Worm (Caenorhabditis elegans): ENCODE results near the gene ZK675.4.
A peak's percentile ranks its signal among the peaks of the same experiment; 100 is the strongest.

The ZK675.4 gene

DNA sequence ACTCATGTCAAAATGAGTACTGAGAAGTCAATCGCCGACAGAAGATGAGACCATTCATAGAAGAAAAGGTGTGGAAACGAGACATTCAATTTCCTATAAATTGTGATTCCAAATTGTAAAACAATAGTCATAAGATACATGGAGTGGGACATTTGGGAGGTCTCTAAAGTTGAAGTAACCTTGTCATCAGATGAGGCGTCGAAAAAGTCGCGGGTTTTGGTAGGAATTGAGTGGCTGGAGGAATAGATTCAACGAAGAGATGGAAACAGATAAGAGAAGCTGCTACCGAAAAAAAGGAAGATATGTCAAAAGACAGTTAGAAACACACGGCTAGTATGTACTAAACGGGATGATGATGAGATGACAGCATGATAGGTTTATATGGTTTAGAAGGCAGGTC lies 19.6 kb downstream of the ZK675.4 start:
- no peak for TF ChIP-seq lin-39 (tag; optimal IDR thresholded peaks at IDR 0.05)
- TF ChIP-seq ceh-16 (tag; optimal IDR thresholded peaks at IDR 0.05), result peak; percentile 69

DNA sequence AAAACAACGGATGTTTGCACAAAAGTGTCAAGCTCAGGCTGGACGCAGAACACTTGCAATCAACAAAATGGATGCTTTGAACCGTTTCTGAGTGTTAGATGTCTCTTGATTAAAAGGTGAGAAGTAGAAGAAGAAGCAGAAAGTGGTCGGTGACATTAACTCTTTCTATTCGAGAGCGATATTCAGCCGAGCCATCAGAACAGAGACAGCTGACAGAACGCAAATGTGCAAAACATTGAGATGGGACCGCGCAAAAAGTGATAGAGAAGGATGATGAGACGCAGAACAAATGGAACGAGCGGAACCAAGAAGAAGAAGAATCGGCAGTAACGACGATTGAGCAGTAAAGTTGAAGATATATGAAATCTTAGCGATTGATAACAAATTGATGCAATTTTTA lies 24.5 kb downstream of the ZK675.4 start:
- no peak for TF ChIP-seq ztf-11 (tag; optimal IDR thresholded peaks at IDR 0.05)
- no peak for TF ChIP-seq unc-62 (GFP tag; optimal IDR thresholded peaks at IDR 0.05)
- TF ChIP-seq sma-9 (GFP tag; optimal IDR thresholded peaks at IDR 0.05), result no peak
- TF ChIP-seq sma-9 (tag; optimal IDR thresholded peaks at IDR 0.05), result no peak
- TF ChIP-seq blmp-1 (tag; optimal IDR thresholded peaks at IDR 0.05; ENCODE audit: insufficient read depth), result no peak

DNA sequence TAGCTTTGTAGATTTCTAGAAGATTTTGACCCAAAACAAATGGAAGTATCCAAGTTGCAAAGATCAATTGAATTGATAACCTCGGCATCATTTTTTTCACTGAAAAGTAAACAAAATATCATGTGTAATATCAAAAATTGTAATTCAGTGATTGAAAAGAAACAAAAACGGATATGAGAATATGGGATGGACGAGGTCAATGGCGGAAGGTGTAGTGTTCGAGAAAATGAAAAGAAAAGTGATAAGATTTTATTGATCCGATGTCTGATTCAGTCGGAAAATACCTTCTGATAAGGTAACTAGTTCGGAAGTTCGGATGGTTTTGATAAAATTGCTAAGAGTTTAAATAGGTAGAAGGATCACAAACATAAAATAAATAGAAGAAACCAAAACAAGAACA lies 27.0 kb downstream of the ZK675.4 start, which contains the start of gene ZK669.2:
Gene ZK669.2 (minus strand): TSS at position 101 of the 400 bp plus-strand sequence.
- no peak for TF ChIP-seq nhr-6 (tag; optimal IDR thresholded peaks at IDR 0.05)
- TF ChIP-seq gmeb-1 (tag; optimal IDR thresholded peaks at IDR 0.05), result no peak
- no peak for TF ChIP-seq nhr-11 (tag; optimal IDR thresholded peaks at IDR 0.05)
- no peak for TF ChIP-seq sma-9 (GFP tag; optimal IDR thresholded peaks at IDR 0.05)
- TF ChIP-seq sma-9 (tag; optimal IDR thresholded peaks at IDR 0.05), result no peak
- no peak for TF ChIP-seq C34F6.9 (tag; optimal IDR thresholded peaks at IDR 0.05)
- TF ChIP-seq ztf-4 (tag; optimal IDR thresholded peaks at IDR 0.05), result no peak
- no peak for TF ChIP-seq nhr-77 (tag; optimal IDR thresholded peaks at IDR 0.05)

DNA sequence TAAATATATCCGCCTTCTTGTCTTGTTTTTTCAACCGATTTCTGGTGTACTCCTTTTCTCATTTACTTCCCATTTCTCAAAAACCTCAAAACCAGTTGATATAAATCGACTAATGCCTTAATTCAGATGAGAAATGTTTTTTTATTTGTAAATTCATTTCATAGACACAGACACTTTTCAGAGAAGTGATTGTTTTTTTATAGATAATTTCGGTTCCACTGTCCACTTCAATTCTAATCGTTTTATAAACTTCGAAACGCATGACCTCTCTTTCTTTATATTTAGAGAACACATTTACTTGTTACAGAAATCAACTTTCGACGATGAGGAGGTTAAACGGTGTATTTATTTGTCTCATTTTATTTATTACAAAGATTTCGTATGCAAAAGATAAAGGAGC lies 29.7 kb downstream of the ZK675.4 start, which contains the start of gene ZK669.3:
Gene ZK669.3 (plus strand): TSS at position 301 of the 400 bp plus-strand sequence.
- TF ChIP-seq mab-5 (tag; optimal IDR thresholded peaks at IDR 0.05), result no peak

DNA sequence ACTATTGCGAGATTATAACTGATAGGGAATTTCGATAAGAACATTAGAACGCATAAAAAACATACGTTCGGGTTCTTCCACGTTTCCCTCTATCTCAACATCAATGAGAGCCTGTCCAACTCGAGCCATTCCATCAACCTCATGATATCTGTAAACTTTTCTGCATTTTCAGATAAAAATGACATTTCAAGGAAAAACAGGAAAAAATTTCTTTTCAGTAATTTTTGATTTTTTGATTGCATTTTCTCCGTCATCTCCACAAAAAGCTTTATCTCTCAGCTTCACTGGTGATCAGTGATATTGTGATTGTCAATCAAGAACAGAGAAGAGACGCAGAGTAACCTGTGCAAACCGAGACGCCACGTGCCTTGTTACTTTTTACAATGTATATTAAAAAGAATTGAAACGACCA lies 33.2 kb downstream of the ZK675.4 start:
- TF ChIP-seq nhr-12 (tag; optimal IDR thresholded peaks at IDR 0.05) (no peak), mdl-1 (tag; optimal IDR thresholded peaks at IDR 0.05) (peak; percentile 27 to 44), ceh-82 (tag; optimal IDR thresholded peaks at IDR 0.05) (no peak), skn-1 (tag; optimal IDR thresholded peaks at IDR 0.05) (no peak), C34F6.9 (tag; optimal IDR thresholded peaks at IDR 0.05) (no peak), sma-9 (GFP tag; optimal IDR thresholded peaks at IDR 0.05) (peak; percentile 40), sma-9 (tag; optimal IDR thresholded peaks at IDR 0.05) (no peak), gmeb-1 (tag; optimal IDR thresholded peaks at IDR 0.05) (no peak), fos-1 (tag; optimal IDR thresholded peaks at IDR 0.05) (peak; percentile 4), lsy-2 (tag; optimal IDR thresholded peaks at IDR 0.05) (peak in 1 of 2 experiments; percentile 32), snpc-4 (tag; optimal IDR thresholded peaks at IDR 0.05) (no peak)

DNA sequence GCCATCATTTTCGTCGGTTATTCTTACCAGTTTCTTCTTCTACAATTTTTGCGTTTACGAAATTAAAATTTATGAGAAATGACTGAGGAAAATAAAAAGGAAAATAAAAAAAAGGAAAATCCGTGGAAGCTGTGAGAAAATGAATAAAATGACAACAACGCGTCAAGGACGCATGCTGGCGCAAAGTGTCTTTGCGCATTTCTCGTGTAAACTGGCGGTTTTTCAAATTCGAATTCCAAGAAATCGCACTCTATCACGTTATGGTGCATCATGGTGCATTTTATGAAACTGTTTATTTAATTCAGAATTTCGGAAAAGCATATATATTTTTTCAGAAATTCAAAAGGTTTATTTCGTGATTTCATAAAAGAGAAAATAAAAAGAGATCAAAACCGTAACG lies 34.1 kb downstream of the ZK675.4 start, which contains the start of gene dbt-1:
Gene dbt-1 (minus strand): TSS at position 39 of the 400 bp plus-strand sequence.
- TF ChIP-seq nhr-6 (tag; optimal IDR thresholded peaks at IDR 0.05) (peak; percentile 71), crh-2 (tag; optimal IDR thresholded peaks at IDR 0.05) (peak; percentile 87), blmp-1 (tag; optimal IDR thresholded peaks at IDR 0.05; ENCODE audit: insufficient read depth) (peak; percentile 51), nhr-25 (tag; optimal IDR thresholded peaks at IDR 0.05) (peak; percentile 81), ztf-11 (tag; optimal IDR thresholded peaks at IDR 0.05) (no peak), skn-1 (tag; optimal IDR thresholded peaks at IDR 0.05) (no peak), nhr-12 (tag; optimal IDR thresholded peaks at IDR 0.05) (no peak), nhr-10 (tag; optimal IDR thresholded peaks at IDR 0.05) (peak; percentile 29), dmd-4 (tag; optimal IDR thresholded peaks at IDR 0.05) (peak; percentile 26), lsy-2 (tag; optimal IDR thresholded peaks at IDR 0.05) (peak; percentile 87 to 94), sma-9 (GFP tag; optimal IDR thresholded peaks at IDR 0.05) (peak; percentile 91), sma-9 (tag; optimal IDR thresholded peaks at IDR 0.05) (no peak), F13H6.1 (tag; optimal IDR thresholded peaks at IDR 0.05) (peak; percentile 76), ztf-4 (tag; optimal IDR thresholded peaks at IDR 0.05) (peak; percentile 64), nhr-21 (tag; optimal IDR thresholded peaks at IDR 0.05) (peak; percentile 88), ama-1 (optimal IDR thresholded peaks at IDR 0.05) (peak; percentile 82), nhr-11 (tag; optimal IDR thresholded peaks at IDR 0.05) (no peak), mab-5 (tag; optimal IDR thresholded peaks at IDR 0.05) (peak; percentile 79), nhr-23 (tag; optimal IDR thresholded peaks at IDR 0.05) (no peak), C34F6.9 (tag; optimal IDR thresholded peaks at IDR 0.05) (peak; percentile 86), R02D3.7 (tag; optimal IDR thresholded peaks at IDR 0.05) (peak; percentile 46), lin-13 (GFP tag; optimal IDR thresholded peaks at IDR 0.05) (peak; percentile 64), sem-4 (tag; optimal IDR thresholded peaks at IDR 0.05) (no peak), nhr-77 (tag; optimal IDR thresholded peaks at IDR 0.05) (no peak), ztf-1 (GFP tag; conservative IDR thresholded peaks at IDR 0.05) (no peak), elt-3 (tag; optimal IDR thresholded peaks at IDR 0.05) (no peak), unc-55 (GFP tag; optimal IDR thresholded peaks at IDR 0.05) (peak; percentile 84), ceh-82 (tag; optimal IDR thresholded peaks at IDR 0.05) (peak; percentile 12), sma-3 (GFP tag; optimal IDR thresholded peaks at IDR 0.05) (peak; percentile 73), nhr-237 (tag; optimal IDR thresholded peaks at IDR 0.05) (peak; percentile 73), nhr-129 (tag; optimal IDR thresholded peaks at IDR 0.05) (peak; percentile 84), fos-1 (tag; optimal IDR thresholded peaks at IDR 0.05) (peak; percentile 23), elt-1 (tag; optimal IDR thresholded peaks at IDR 0.05) (no peak), unc-39 (tag; optimal IDR thresholded peaks at IDR 0.05) (no peak), gmeb-1 (tag; optimal IDR thresholded peaks at IDR 0.05) (peak; percentile 99), mdl-1 (tag; optimal IDR thresholded peaks at IDR 0.05) (peak; percentile 3 to 35), lin-39 (tag; optimal IDR thresholded peaks at IDR 0.05) (no peak), egl-27 (tag; optimal IDR thresholded peaks at IDR 0.05) (peak; percentile 80)
